Worm (Caenorhabditis elegans): ENCODE data around the gene rpl-15.

- TF ChIP-seq pha-4 (tag; optimal IDR thresholded peaks at IDR 0.05) (no peak), ceh-43 (GFP tag; optimal IDR thresholded peaks at IDR 0.05) (no peak), elt-1 (tag; optimal IDR thresholded peaks at IDR 0.05; ENCODE audit: borderline replicate concordance, insufficient read depth) (no peak), elt-3 (tag; optimal IDR thresholded peaks at IDR 0.05) (no peak), unc-62 (GFP tag; optimal IDR thresholded peaks at IDR 0.05) (no peak), M03D4.4 (tag; optimal IDR thresholded peaks at IDR 0.05) (no peak), snpc-4 (tag; optimal IDR thresholded peaks at IDR 0.05) (no peak), lsy-2 (tag; optimal IDR thresholded peaks at IDR 0.05) (no peak), unc-39 (tag; optimal IDR thresholded peaks at IDR 0.05) (no peak), nhr-76 (tag; optimal IDR thresholded peaks at IDR 0.05) (no peak)
Observed at ce11 chrIV:630598-630997, 23.8 kb downstream of the rpl-15 start.

All from whole organism, mixed stage, embryonic.